Worm (Caenorhabditis elegans) whole organism, midembryonic: ENCODE measurements around the gene T22B2.3.

Experiments
- cog-1 ChIP-seq: sonication (generic microtip); optimal IDR thresholded peaks from 2 replicates; lab custom pipeline; 2016; ENCODE audit warnings: missing genetic modification characterization, missing compliant biosample characterization
- flt-1 ChIP-seq: fragments of 200-800 bp; sonication (Bioruptor generic); IDR thresholded peaks from 2 replicates; pipeline ENCODE4 v1.3.6; 2022; ENCODE audit warnings: missing genetic modification characterization, missing compliant biosample characterization
- ztf-23 ChIP-seq: fragments of 200-800 bp; sonication (Bioruptor generic); IDR thresholded peaks from 2 replicates; pipeline ENCODE4 v1.3.6; 2022; ENCODE audit warnings: missing genetic modification reagents, missing genetic modification characterization, missing compliant biosample characterization

ce11 chrX:3937884-3938283 lies 20.8 kb downstream of the T22B2.3 start:
- TF ChIP-seq cog-1 (tag; lab: Kevin White, UChicago) (no peak), flt-1 (GFP tag; lab: Robert Waterston, UW) (no peak), ztf-23 (GFP tag; lab: Robert Waterston, UW) (no peak)
